Worm (Caenorhabditis elegans) whole organism, late embryonic: ENCODE measurements around the gene F18E3.10.

ENCODE experiments used
- ceh-48 ChIP-seq: sonication (generic microtip); optimal IDR thresholded peaks from 2 replicates; lab custom pipeline; 2016; ENCODE audit warnings: missing genetic modification characterization, inconsistent platforms, missing compliant biosample characterization
- ceh-6 ChIP-seq: fragments of 200-800 bp; sonication (Bioruptor generic); optimal IDR thresholded peaks from 2 replicates; lab custom pipeline; 2018; ENCODE audit warnings: mild to moderate bottlenecking, missing genetic modification characterization, missing compliant biosample characterization
- che-1 ChIP-seq: sonication (generic microtip); optimal IDR thresholded peaks from 2 replicates; lab custom pipeline; 2016; ENCODE audit warnings: mild to moderate bottlenecking, missing genetic modification characterization, missing compliant biosample characterization
- dmd-4 ChIP-seq: sonication (generic microtip); optimal IDR thresholded peaks from 2 replicates; lab custom pipeline; 2016; ENCODE audit warnings: borderline replicate concordance, missing genetic modification characterization, missing compliant biosample characterization
- fkh-10 ChIP-seq: fragments of 150-350 bp; optimal IDR thresholded peaks from 2 replicates; lab custom pipeline; 2014; ENCODE audit warnings: missing biosample characterization, missing genetic modification reagents, missing genetic modification characterization
- hlh-15 ChIP-seq: sonication (generic microtip); optimal IDR thresholded peaks from 2 replicates; lab custom pipeline; 2016; ENCODE audit warnings: missing genetic modification characterization, missing compliant biosample characterization
- mec-3 ChIP-seq: sonication (generic microtip); optimal IDR thresholded peaks from 2 replicates; lab custom pipeline; 2016; ENCODE audit warnings: borderline replicate concordance, missing genetic modification characterization, missing compliant biosample characterization
- nhr-11 ChIP-seq: fragments of 150-350 bp; optimal IDR thresholded peaks from 2 replicates; lab custom pipeline; 2014; ENCODE audit warnings: missing biosample characterization, missing genetic modification characterization
- sdc-2 ChIP-seq: sonication (generic microtip); optimal IDR thresholded peaks from 2 replicates; lab custom pipeline; 2016; ENCODE audit warnings: missing genotype, missing genetic modification characterization, missing compliant biosample characterization
- tbx-2 ChIP-seq: sonication (generic microtip); optimal IDR thresholded peaks from 2 replicates; lab custom pipeline; 2016; ENCODE audit warnings: missing genetic modification characterization, missing compliant biosample characterization
- ttx-3 ChIP-seq: sonication (generic microtip); optimal IDR thresholded peaks from 2 replicates; lab custom pipeline; 2016; ENCODE audit warnings: missing genetic modification reagents, missing genetic modification characterization, missing compliant biosample characterization
- unc-3 ChIP-seq, 2 experiments: fragments of 200-800 bp in 1 of 2; sonication (Bioruptor generic) in 1 of 2; sonication (generic microtip) in 1 of 2; conservative IDR thresholded peaks in 1 of 2; optimal IDR thresholded peaks in 1 of 2; 2 replicates each; pipeline versions ENCODE4 v1.3.6 to Lab custom; 2016 to 2022; ENCODE audit warnings: missing compliant biosample characterization in 2 of 2, missing genetic modification characterization in 2 of 2, missing genetic modification reagents in 1 of 2
- unc-86 ChIP-seq: sonication (generic microtip); optimal IDR thresholded peaks from 2 replicates; lab custom pipeline; 2016; ENCODE audit warnings: missing genetic modification characterization, missing compliant biosample characterization

ce11 chrV:7391933-7392332 is 32.3 kb downstream of the F18E3.10 start, which contains the start of gene fbxa-105:
- no peak for TF ChIP-seq ceh-6 (GFP tag; lab: Kevin White, UChicago)
- TF ChIP-seq che-1 (tag; lab: Kevin White, UChicago), result no peak
- no peak for TF ChIP-seq mec-3 (tag; lab: Kevin White, UChicago)
- TF ChIP-seq hlh-15, result no peak
- TF ChIP-seq tbx-2, result no peak
- no peak for TF ChIP-seq dmd-4 (tag; lab: Kevin White, UChicago)
- no peak for TF ChIP-seq sdc-2 (tag; lab: Kevin White, UChicago)
- TF ChIP-seq fkh-10, result no peak
- no peak for TF ChIP-seq ttx-3 (tag; lab: Kevin White, UChicago)
- no peak for TF ChIP-seq unc-86 (tag; lab: Kevin White, UChicago)
- TF ChIP-seq ceh-48 (tag; lab: Kevin White, UChicago), result no peak
- no peak for TF ChIP-seq unc-3 (GFP tag; conservative IDR thresholded peaks at IDR 0.05; lab: Robert Waterston, UW)
- TF ChIP-seq unc-3 (tag; optimal IDR thresholded peaks at IDR 0.05; lab: Kevin White, UChicago), result no peak
- no peak for TF ChIP-seq nhr-11
